Fruit fly (Drosophila melanogaster) whole organism, embryonic: ENCODE results near the gene CG11617.

ENCODE experiments used
- Adf1 ChIP-seq: fragments of 200-800 bp; sonication (Bioruptor generic); IDR thresholded peaks from 2 replicates; pipeline ENCODE4 v1.3.6; 2022; ENCODE audit warnings: missing biosample characterization, missing genetic modification characterization
- BEAF-32 ChIP-seq: fragments of 200-800 bp; sonication (Bioruptor generic); optimal IDR thresholded peaks from 3 replicates; lab custom pipeline; 2017; ENCODE audit warnings: missing biosample characterization, missing genetic modification characterization, mild to moderate bottlenecking, moderate library complexity, missing genetic modification reagents
- CG10147 ChIP-seq: fragments of 200-800 bp; sonication (Bioruptor generic); optimal IDR thresholded peaks from 2 replicates; lab custom pipeline; 2019; ENCODE audit warnings: missing biosample characterization, mild to moderate bottlenecking, missing genetic modification characterization, moderate library complexity
- CG10366 ChIP-seq: fragments of 200-800 bp; sonication (Bioruptor generic); IDR thresholded peaks from 2 replicates; pipeline ENCODE4 v1.3.6; 2022; ENCODE audit warnings: missing biosample characterization, missing genetic modification characterization
- CG10462 ChIP-seq: fragments of 200-800 bp; sonication (Bioruptor generic); optimal IDR thresholded peaks from 2 replicates; lab custom pipeline; 2016; ENCODE audit warnings: missing biosample characterization, missing genetic modification characterization
- CG11504 ChIP-seq: fragments of 200-800 bp; sonication (Bioruptor generic); optimal IDR thresholded peaks from 3 replicates; lab custom pipeline; 2019; ENCODE audit warnings: missing biosample characterization, mild to moderate bottlenecking, missing genetic modification characterization, moderate library complexity
- CG12769 ChIP-seq: fragments of 200-800 bp; sonication (Bioruptor generic); optimal IDR thresholded peaks from 2 replicates; lab custom pipeline; 2019; ENCODE audit warnings: missing biosample characterization, mild to moderate bottlenecking, missing genetic modification characterization, moderate library complexity
- CG13123 ChIP-seq: fragments of 200-800 bp; sonication (Bioruptor generic); optimal IDR thresholded peaks from 2 replicates; lab custom pipeline; 2016; ENCODE audit warnings: missing biosample characterization, missing genetic modification characterization
- CG13287 ChIP-seq: fragments of 200-800 bp; sonication (Bioruptor generic); IDR thresholded peaks from 2 replicates; pipeline ENCODE4 v1.3.6; 2022; ENCODE audit warnings: missing biosample characterization, missing genetic modification characterization; ENCODE audit not compliant: partially characterized antibody
- CG17829 ChIP-seq: fragments of 200-800 bp; optimal IDR thresholded peaks from 2 replicates; lab custom pipeline; 2019; ENCODE audit warnings: missing biosample characterization, mild to moderate bottlenecking, missing genetic modification characterization, moderate library complexity
- CG2120 ChIP-seq: fragments of 200-800 bp; sonication (Bioruptor generic); optimal IDR thresholded peaks from 3 replicates; lab custom pipeline; 2016; ENCODE audit warnings: missing biosample characterization, missing genetic modification characterization
- CG2199 ChIP-seq: fragments of 200-800 bp; sonication (Bioruptor generic); IDR thresholded peaks from 3 replicates; pipeline ENCODE4 v1.3.6; 2022; ENCODE audit warnings: missing biosample characterization, missing genetic modification characterization
- CG4404 ChIP-seq: fragments of 200-800 bp; sonication (Bioruptor generic); IDR thresholded peaks from 2 replicates; pipeline ENCODE4 v1.3.6; 2022; ENCODE audit warnings: missing biosample characterization, missing genetic modification characterization
- CG6254 ChIP-seq: fragments of 200-800 bp; sonication (Bioruptor generic); optimal IDR thresholded peaks from 3 replicates; lab custom pipeline; 2017; ENCODE audit warnings: mild to moderate bottlenecking, missing biosample characterization, missing genetic modification reagents, missing genetic modification characterization
- CG6654 ChIP-seq: fragments of 200-800 bp; sonication (Bioruptor generic); optimal IDR thresholded peaks from 2 replicates; lab custom pipeline; 2017; ENCODE audit warnings: missing biosample characterization, mild to moderate bottlenecking, missing genetic modification characterization
- CG7745 ChIP-seq: fragments of 200-800 bp; sonication (Bioruptor generic); optimal IDR thresholded peaks from 2 replicates; lab custom pipeline; 2018; ENCODE audit warnings: missing biosample characterization, mild to moderate bottlenecking, missing genetic modification characterization, moderate library complexity
- CG8290 ChIP-seq, 3 experiments: fragments of 200-800 bp; sonication (Bioruptor generic); optimal IDR thresholded peaks; 2 replicates each; lab custom pipeline; 2016 to 2019; ENCODE audit warnings: missing biosample characterization in 3 of 3, missing genetic modification characterization in 3 of 3, mild to moderate bottlenecking in 2 of 3, moderate library complexity in 1 of 3
- CTCF ChIP-seq: fragments of 200-800 bp; sonication (Bioruptor generic); optimal IDR thresholded peaks from 2 replicates; lab custom pipeline; 2017; ENCODE audit warnings: missing biosample characterization, mild to moderate bottlenecking, missing genetic modification characterization, moderate library complexity
- Chrac-16 ChIP-seq: fragments of 200-800 bp; sonication (Bioruptor generic); optimal IDR thresholded peaks from 3 replicates; lab custom pipeline; 2016; ENCODE audit warnings: missing biosample characterization, missing genetic modification characterization
- D19A ChIP-seq: fragments of 200-800 bp; optimal IDR thresholded peaks from 3 replicates; lab custom pipeline; 2019; ENCODE audit warnings: missing biosample characterization, mild to moderate bottlenecking, missing genetic modification characterization, moderate library complexity
- D19B ChIP-seq: fragments of 200-800 bp; sonication (Bioruptor generic); optimal IDR thresholded peaks from 2 replicates; lab custom pipeline; 2017; ENCODE audit warnings: missing biosample characterization, mild to moderate bottlenecking, missing genetic modification characterization
- Hand ChIP-seq: fragments of 200-800 bp; sonication (Bioruptor generic); optimal IDR thresholded peaks from 2 replicates; lab custom pipeline; 2017; ENCODE audit warnings: mild to moderate bottlenecking, missing biosample characterization, missing genetic modification reagents, missing genetic modification characterization
- Hr3 ChIP-seq: fragments of 200-800 bp; sonication (Bioruptor generic); optimal IDR thresholded peaks from 3 replicates; lab custom pipeline; 2016; ENCODE audit warnings: missing biosample characterization, missing genetic modification characterization
- Hr78 ChIP-seq, 2 experiments: fragments of 200-800 bp in 1 of 2; fragments of >200 bp in 1 of 2; sonication (Bioruptor generic) in 1 of 2; optimal IDR thresholded peaks; 2 replicates each; lab custom pipeline; 2017 to 2019; ENCODE audit warnings: missing biosample characterization in 2 of 2, missing genetic modification characterization in 2 of 2, mild to moderate bottlenecking in 1 of 2, moderate library complexity in 1 of 2
- Med ChIP-seq: fragments of 200-800 bp; sonication (Bioruptor generic); peaks from one replicate; lab custom pipeline; 2016; ENCODE audit warnings: missing biosample characterization, missing genetic modification characterization, mild to moderate bottlenecking, inconsistent platforms, moderate library complexity
- NK7.1 ChIP-seq: fragments of 200-800 bp; sonication (Bioruptor generic); optimal IDR thresholded peaks from 3 replicates; lab custom pipeline; 2016; ENCODE audit warnings: missing biosample characterization, missing genetic modification characterization
- Sin3A ChIP-seq: fragments of >200 bp; optimal IDR thresholded peaks from 2 replicates; lab custom pipeline; 2018
- amos ChIP-seq: fragments of 200-800 bp; sonication (Bioruptor generic); IDR thresholded peaks from 2 replicates; pipeline ENCODE4 v1.3.6; 2022; ENCODE audit warnings: missing biosample characterization, missing genetic modification characterization; ENCODE audit not compliant: partially characterized antibody
- bbx ChIP-seq: fragments of 200-800 bp; sonication (Bioruptor generic); IDR thresholded peaks from 2 replicates; pipeline ENCODE4 v1.3.6; 2022; ENCODE audit warnings: missing biosample characterization, missing genetic modification characterization; ENCODE audit not compliant: partially characterized antibody
- grn ChIP-seq: fragments of 200-800 bp; sonication (Bioruptor generic); optimal IDR thresholded peaks from 3 replicates; lab custom pipeline; 2017; ENCODE audit warnings: missing biosample characterization, missing genetic modification characterization
- lmd ChIP-seq: fragments of 200-800 bp; sonication (Bioruptor generic); IDR thresholded peaks from 2 replicates; pipeline ENCODE4 v1.3.6; 2022; ENCODE audit warnings: missing biosample characterization, missing genetic modification characterization
- mam ChIP-seq: fragments of 200-800 bp; sonication (Bioruptor generic); optimal IDR thresholded peaks from 3 replicates; lab custom pipeline; 2016; ENCODE audit warnings: missing biosample characterization, missing genetic modification characterization
- mirr ChIP-seq: fragments of 200-800 bp; sonication (Bioruptor generic); optimal IDR thresholded peaks from 3 replicates; lab custom pipeline; 2018; ENCODE audit warnings: missing biosample characterization, mild to moderate bottlenecking, missing genetic modification characterization
- nerfin-1 ChIP-seq: fragments of 200-800 bp; sonication (Bioruptor generic); optimal IDR thresholded peaks from 3 replicates; lab custom pipeline; 2019; ENCODE audit warnings: missing biosample characterization, mild to moderate bottlenecking, missing genetic modification characterization, moderate library complexity
- nom ChIP-seq: fragments of 200-800 bp; sonication (Bioruptor generic); optimal IDR thresholded peaks from 2 replicates; lab custom pipeline; 2017; ENCODE audit warnings: missing biosample characterization, missing genetic modification characterization, mild to moderate bottlenecking, moderate library complexity, missing genetic modification reagents
- row ChIP-seq: fragments of 200-800 bp; sonication (Bioruptor generic); IDR thresholded peaks from 3 replicates; pipeline ENCODE4 v1.3.6; 2022; ENCODE audit warnings: missing biosample characterization, missing genetic modification characterization
- sens ChIP-seq: fragments of 200-800 bp; sonication (Bioruptor generic); peaks from one replicate; lab custom pipeline; 2016; ENCODE audit warnings: missing biosample characterization, missing genetic modification characterization
- sens-2 ChIP-seq: fragments of 200-800 bp; sonication (Bioruptor generic); IDR thresholded peaks from 2 replicates; pipeline ENCODE4 v1.3.6; 2022; ENCODE audit warnings: missing biosample characterization, missing genetic modification characterization
- sim ChIP-seq: fragments of 200-800 bp; sonication (Bioruptor generic); IDR thresholded peaks from 2 replicates; pipeline ENCODE4 v1.3.6; 2022; ENCODE audit warnings: missing biosample characterization, missing genetic modification characterization
- slbo ChIP-seq: fragments of 200-800 bp; sonication (Bioruptor generic); IDR thresholded peaks from 2 replicates; pipeline ENCODE4 v1.3.6; 2022; ENCODE audit warnings: missing biosample characterization, missing genetic modification characterization
- slou ChIP-seq: fragments of 200-800 bp; sonication (Bioruptor generic); optimal IDR thresholded peaks from 3 replicates; lab custom pipeline; 2016; ENCODE audit warnings: missing biosample characterization, missing genetic modification characterization
- stwl ChIP-seq: fragments of 200-800 bp; sonication (Bioruptor generic); optimal IDR thresholded peaks from 3 replicates; lab custom pipeline; 2018; ENCODE audit warnings: missing biosample characterization, mild to moderate bottlenecking, missing genetic modification characterization, moderate library complexity
- tna ChIP-seq: fragments of 200-800 bp; sonication (Bioruptor generic); IDR thresholded peaks from 2 replicates; pipeline ENCODE4 v1.3.6; 2022; ENCODE audit warnings: missing biosample characterization, missing genetic modification characterization; ENCODE audit not compliant: partially characterized antibody
- trem ChIP-seq: fragments of 200-800 bp; optimal IDR thresholded peaks from 3 replicates; lab custom pipeline; 2019; ENCODE audit warnings: missing biosample characterization, mild to moderate bottlenecking, missing genetic modification characterization, moderate library complexity
- vfl ChIP-seq: fragments of 200-800 bp; sonication (Bioruptor generic); optimal IDR thresholded peaks from 2 replicates; lab custom pipeline; 2016; ENCODE audit warnings: missing biosample characterization, missing genetic modification characterization
- vvl ChIP-seq: fragments of 200-800 bp; sonication (Bioruptor generic); IDR thresholded peaks from 2 replicates; pipeline ENCODE4 v1.3.6; 2022; ENCODE audit warnings: missing biosample characterization, missing genetic modification characterization
- zen2 ChIP-seq: fragments of 200-800 bp; sonication (Bioruptor generic); IDR thresholded peaks from 3 replicates; pipeline ENCODE4 v1.3.6; 2022; ENCODE audit warnings: missing biosample characterization, missing genetic modification characterization; ENCODE audit not compliant: partially characterized antibody

CG11617 gene

DNA sequence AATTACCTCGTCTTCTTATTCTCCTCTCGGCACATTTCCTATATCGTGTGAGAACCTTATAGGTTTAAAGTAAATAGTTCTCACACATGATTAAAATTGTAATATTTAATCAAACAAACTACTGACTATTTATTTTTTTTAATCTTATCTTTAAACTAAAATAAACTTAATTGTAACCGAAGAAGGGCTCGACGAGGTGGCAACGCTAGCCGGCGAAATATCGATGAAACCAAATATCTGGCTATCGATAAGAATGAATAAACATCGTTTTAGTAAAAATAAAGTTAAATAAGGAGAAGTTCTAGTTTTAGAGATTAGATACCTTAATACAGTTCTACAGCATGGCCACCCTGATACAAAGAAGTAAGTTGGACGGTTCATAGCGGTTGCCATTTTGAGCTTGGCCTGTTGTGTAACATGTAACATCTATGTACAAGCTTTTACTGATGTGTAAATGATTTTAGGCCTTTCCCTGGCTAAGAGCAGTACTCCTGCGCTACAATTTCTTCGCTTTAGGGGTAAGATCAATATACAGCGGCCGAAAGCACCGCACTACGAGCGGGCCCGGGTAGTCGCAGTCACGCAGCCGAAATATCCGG is 3.5 kb downstream of the CG11617 start, which contains the start of gene mRpL10 (continued):
- no peak for TF ChIP-seq CG6254 (GFP tag; lab: Kevin White, UChicago)
- TF ChIP-seq CG2120 (GFP tag; lab: Kevin White, UChicago) = no peak
- TF ChIP-seq D19B (GFP tag; lab: Kevin White, UChicago) = no peak
- TF ChIP-seq lmd = no peak
- TF ChIP-seq CG13287 (GFP tag; lab: Robert Waterston, UW) = peak; percentile 94
- no peak for TF ChIP-seq mirr (GFP tag; lab: Kevin White, UChicago)
- peak; percentile 48 for TF ChIP-seq CG17829 (tag; lab: Kevin White, UChicago)
- peak; percentile 29 for TF ChIP-seq slou
- no peak for TF ChIP-seq sens-2
- TF ChIP-seq CG7745 (tag; lab: Kevin White, UChicago) = no peak
- TF ChIP-seq CG10147 = no peak
- TF ChIP-seq zen2 (GFP tag; lab: Robert Waterston, UW) = peak; percentile 85
- peak; percentile 20 for TF ChIP-seq nerfin-1 (tag; lab: Kevin White, UChicago)
- TF ChIP-seq amos = peak; percentile 94
- peak; percentile 64 for TF ChIP-seq row (GFP tag; lab: Robert Waterston, UW)
- TF ChIP-seq Hr78 (GFP tag; optimal IDR thresholded peaks at IDR 0.05; lab: Kevin White, UChicago) = no peak
- TF ChIP-seq slbo (GFP tag; lab: Robert Waterston, UW) = peak; percentile 45; the same call in 1 of the 2 replicates
- TF ChIP-seq BEAF-32 (GFP tag; lab: Kevin White, UChicago) = peak; percentile 90
- TF ChIP-seq CG2199 (GFP tag; lab: Robert Waterston, UW) = no peak
- no peak for TF ChIP-seq CG10462 (GFP tag; lab: Kevin White, UChicago)
- no peak for TF ChIP-seq Adf1 (GFP tag; lab: Robert Waterston, UW)
- TF ChIP-seq CG10366 (GFP tag; lab: Robert Waterston, UW) = no peak
- peak; percentile 28 for TF ChIP-seq vfl
- no peak for TF ChIP-seq NK7.1 (GFP tag; lab: Kevin White, UChicago)
- no peak for TF ChIP-seq CG13123
- peak; percentile 20 for TF ChIP-seq mam (GFP tag; lab: Kevin White, UChicago)
- TF ChIP-seq vvl (GFP tag; lab: Robert Waterston, UW) = peak; percentile 60; the same call in 1 of the 2 replicates
- peak; percentile 19 for TF ChIP-seq Sin3A (lab: Kevin White, UChicago)
- TF ChIP-seq sim (GFP tag; lab: Robert Waterston, UW) = no peak
- no peak for TF ChIP-seq CG12769 (tag; lab: Kevin White, UChicago)
- peak; percentile 11 for TF ChIP-seq Chrac-16 (GFP tag; lab: Kevin White, UChicago)

DNA sequence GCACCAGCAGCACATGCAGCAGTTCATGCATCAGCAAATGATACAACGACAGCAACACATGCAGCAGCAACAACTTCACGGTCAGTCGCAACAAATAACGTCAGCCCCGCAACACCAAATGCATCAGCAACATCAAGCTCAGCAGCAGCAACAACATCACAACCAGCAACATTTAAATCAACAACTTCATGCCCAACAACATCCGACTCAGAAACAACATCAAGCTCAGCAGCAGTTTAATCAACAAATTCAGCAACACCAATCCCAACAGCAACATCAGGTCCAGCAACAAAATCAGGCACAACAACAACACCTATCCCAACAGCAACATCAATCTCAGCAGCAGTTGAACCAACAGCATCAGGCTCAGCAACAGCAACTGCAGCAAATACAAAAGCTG is 11.4 kb downstream of the CG11617 start:
- no peak for TF ChIP-seq Hr3 (GFP tag; lab: Kevin White, UChicago)
- peak; percentile 96 for TF ChIP-seq CG11504 (tag; lab: Kevin White, UChicago)
- TF ChIP-seq, all 482 proteins: peak for 1

- TF ChIP-seq tna (GFP tag; lab: Robert Waterston, UW) (0 out of 2 replicates have a peak, but pooled peaks have one; percentile 18), CG17829 (tag; lab: Kevin White, UChicago) (no peak), stwl (tag; lab: Kevin White, UChicago) (peak; percentile 51), grn (GFP tag; lab: Kevin White, UChicago) (no peak), CG4404 (GFP tag; lab: Robert Waterston, UW) (no peak), sens (GFP tag; lab: Kevin White, UChicago) (peak; percentile 31), nom (GFP tag; lab: Kevin White, UChicago) (peak; percentile 90), CG8290 (GFP tag; optimal IDR thresholded peaks at IDR 0.05; lab: Kevin White, UChicago) (no peak), CG8290 (tag; optimal IDR thresholded peaks at IDR 0.05; lab: Kevin White, UChicago) (no peak), CG6654 (GFP tag; lab: Kevin White, UChicago) (no peak), D19A (tag; lab: Kevin White, UChicago) (peak; percentile 6), CTCF (GFP tag; lab: Kevin White, UChicago) (peak; percentile 43), trem (tag; lab: Kevin White, UChicago) (peak; percentile 40), bbx (GFP tag; lab: Robert Waterston, UW) (0 out of 2 replicates have a peak, but pooled peaks have one; percentile 29), Med (GFP tag; lab: Kevin White, UChicago) (peak; percentile 77), Hand (GFP tag; lab: Kevin White, UChicago) (no peak)
These were observed 24.5 kb downstream of the CG11617 start for dm6 chr2L:182360-183144.
